Worm (Caenorhabditis elegans): Measurements from ENCODE around the gene fbxb-63.

- TF ChIP-seq ets-4 (GFP tag; optimal IDR thresholded peaks at IDR 0.05) (no peak), aptf-3 (GFP tag; IDR thresholded peaks at IDR 0.05) (no peak), lin-26 (GFP tag; IDR thresholded peaks at IDR 0.05) (no peak), sdz-38 (tag; optimal IDR thresholded peaks at IDR 0.05) (no peak), ekl-4 (GFP tag; IDR thresholded peaks at IDR 0.05) (no peak), efl-1 (GFP tag; optimal IDR thresholded peaks at IDR 0.05) (no peak), hsf-1 (GFP tag; IDR thresholded peaks at IDR 0.05) (no peak), snpc-4 (GFP tag; optimal IDR thresholded peaks at IDR 0.05) (no peak), snpc-4 (tag; optimal IDR thresholded peaks at IDR 0.05) (no peak), unc-62 (GFP tag; optimal IDR thresholded peaks at IDR 0.05) (no peak), egl-44 (GFP tag; IDR thresholded peaks at IDR 0.05) (no peak), ztf-6 (GFP tag; IDR thresholded peaks at IDR 0.05) (no peak), madf-6 (GFP tag; IDR thresholded peaks at IDR 0.05) (no peak), let-526 (GFP tag; IDR thresholded peaks at IDR 0.05) (no peak), xnd-1 (tag; optimal IDR thresholded peaks at IDR 0.05) (no peak)
Observed at ce11 chrV:19297510-19297909, 6.0 kb downstream of the fbxb-63 start, which contains the start of gene fbxb-60.

Measured in whole organism, young adult.